Worm (Caenorhabditis elegans): ENCODE data around the gene C55C3.8.

DNA sequence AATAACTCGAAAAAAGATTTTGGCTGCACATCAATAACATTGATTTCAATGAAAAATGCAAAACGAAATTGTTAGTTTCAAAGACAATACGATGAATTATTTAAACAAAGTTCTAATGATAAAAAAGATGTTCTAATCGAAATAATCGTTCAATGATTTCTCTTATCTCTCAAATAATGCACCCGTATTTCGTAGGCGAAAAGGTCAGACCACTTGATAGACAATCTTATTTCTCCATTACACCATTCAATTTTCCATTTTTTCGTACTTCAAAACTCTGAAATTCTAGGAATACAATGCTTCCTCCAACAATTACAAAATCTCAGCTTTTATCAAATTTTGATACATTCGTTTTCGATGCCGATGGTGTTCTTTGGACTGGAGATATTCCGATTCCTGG, 53.3 kb downstream of the C55C3.8 start, which contains the start of gene C45E5.1:
- TF ChIP-seq W03F9.2 (tag; optimal IDR thresholded peaks at IDR 0.05) (no peak), dao-5 (tag; optimal IDR thresholded peaks at IDR 0.05) (no peak), him-1 (tag; optimal IDR thresholded peaks at IDR 0.05) (no peak)
